Worm (Caenorhabditis elegans) whole organism, midembryonic: ENCODE results near the gene F26A1.9.

ENCODE experiments used
- T22C8.4 ChIP-seq: fragments of 200-800 bp; sonication (Bioruptor generic); IDR thresholded peaks from 2 replicates; pipeline ENCODE4 v1.3.6; 2022; ENCODE audit warnings: missing genetic modification characterization, missing compliant biosample characterization
- flt-1 ChIP-seq: fragments of 200-800 bp; sonication (Bioruptor generic); IDR thresholded peaks from 2 replicates; pipeline ENCODE4 v1.3.6; 2022; ENCODE audit warnings: missing genetic modification characterization, missing compliant biosample characterization
- med-1 ChIP-seq: sonication (generic microtip); optimal IDR thresholded peaks from 2 replicates; lab custom pipeline; 2017; ENCODE audit warnings: missing genetic modification characterization, mild to moderate bottlenecking, missing compliant biosample characterization, antibody characterized with exemption, missing genetic modification reagents; ENCODE audit not compliant: insufficient read depth
- ztf-23 ChIP-seq: fragments of 200-800 bp; sonication (Bioruptor generic); IDR thresholded peaks from 2 replicates; pipeline ENCODE4 v1.3.6; 2022; ENCODE audit warnings: missing genetic modification reagents, missing genetic modification characterization, missing compliant biosample characterization
- ztf-29 ChIP-seq: fragments of 200-800 bp; sonication (Bioruptor generic); IDR thresholded peaks from 2 replicates; pipeline ENCODE4 v1.3.6; 2022; ENCODE audit warnings: missing genetic modification reagents, missing genetic modification characterization, missing compliant biosample characterization

DNA sequence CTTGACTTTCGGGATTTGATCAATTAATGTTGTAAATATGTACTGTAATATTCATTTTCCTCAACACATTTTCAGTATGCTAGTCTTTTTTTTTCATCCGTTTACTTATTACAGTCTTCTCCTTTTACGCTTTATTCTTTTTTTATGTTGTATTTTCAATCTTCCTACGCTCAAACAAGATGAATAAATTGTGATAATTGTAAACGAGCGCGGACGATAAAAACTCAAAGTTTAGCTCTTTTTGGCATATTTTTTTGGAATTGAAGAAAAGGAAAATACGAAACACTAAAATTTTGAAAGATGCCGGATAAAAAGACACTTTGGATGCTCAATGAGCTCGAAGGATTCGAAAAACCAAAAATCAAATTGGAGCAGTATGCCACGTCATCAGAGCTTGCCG is 26.6 kb downstream of the F26A1.9 start, which contains the start of gene metl-5:
- TF ChIP-seq ztf-23 = no peak
- TF ChIP-seq med-1 (GFP tag; lab: Kevin White, UChicago) = no peak
- no peak for TF ChIP-seq flt-1
- no peak for TF ChIP-seq ztf-29 (GFP tag; lab: Robert Waterston, UW)
- TF ChIP-seq T22C8.4 (GFP tag; lab: Robert Waterston, UW) = no peak
